Fruit fly (Drosophila melanogaster) whole organism, embryonic: Measurements from ENCODE around the gene CG11920.

Source experiments
- BEAF-32 ChIP-seq: fragments of 200-800 bp; sonication (Bioruptor generic); optimal IDR thresholded peaks from 3 replicates; lab custom pipeline; 2017; ENCODE audit warnings: missing biosample characterization, missing genetic modification characterization, mild to moderate bottlenecking, moderate library complexity, missing genetic modification reagents
- CG10209 ChIP-seq: fragments of 200-800 bp; sonication (Bioruptor generic); optimal IDR thresholded peaks from 3 replicates; lab custom pipeline; 2017; ENCODE audit warnings: missing biosample characterization, mild to moderate bottlenecking, missing genetic modification characterization, missing genetic modification reagents
- CG11560 ChIP-seq: fragments of 200-800 bp; sonication (Bioruptor generic); IDR thresholded peaks from 3 replicates; pipeline ENCODE4 v1.3.6; 2022; ENCODE audit warnings: missing biosample characterization, missing genetic modification characterization
- CG11723 ChIP-seq: fragments of 200-800 bp; sonication (Bioruptor generic); optimal IDR thresholded peaks from 2 replicates; lab custom pipeline; 2017; ENCODE audit warnings: missing biosample characterization, mild to moderate bottlenecking, missing genetic modification characterization
- CG12071 ChIP-seq: fragments of 200-800 bp; sonication (Bioruptor generic); optimal IDR thresholded peaks from 3 replicates; lab custom pipeline; 2018; ENCODE audit warnings: missing biosample characterization, mild to moderate bottlenecking, missing genetic modification characterization
- CG12104 ChIP-seq: fragments of 200-800 bp; sonication (Bioruptor generic); optimal IDR thresholded peaks from 3 replicates; lab custom pipeline; 2016; ENCODE audit warnings: missing biosample characterization, missing genetic modification characterization
- CG12236 ChIP-seq: fragments of 200-800 bp; sonication (Bioruptor generic); optimal IDR thresholded peaks from 2 replicates; lab custom pipeline; 2016; ENCODE audit warnings: missing biosample characterization, missing genetic modification characterization
- CG12391 ChIP-seq: fragments of 200-800 bp; sonication (Bioruptor generic); optimal IDR thresholded peaks from 3 replicates; lab custom pipeline; 2018; ENCODE audit warnings: missing biosample characterization, mild to moderate bottlenecking, missing genetic modification characterization, moderate library complexity
- CG1603 ChIP-seq: fragments of 200-800 bp; sonication (Bioruptor generic); optimal IDR thresholded peaks from 2 replicates; lab custom pipeline; 2019; ENCODE audit warnings: missing biosample characterization, mild to moderate bottlenecking, missing genetic modification characterization, moderate library complexity
- CG16779 ChIP-seq: fragments of 200-800 bp; sonication (Bioruptor generic); IDR thresholded peaks from 2 replicates; pipeline ENCODE4 v1.3.6; 2022; ENCODE audit warnings: missing biosample characterization, missing genetic modification characterization
- CG18262 ChIP-seq: fragments of 200-800 bp; optimal IDR thresholded peaks from 3 replicates; lab custom pipeline; 2019; ENCODE audit warnings: missing biosample characterization, mild to moderate bottlenecking, missing genetic modification characterization, moderate library complexity
- CG1832 ChIP-seq: fragments of 200-800 bp; sonication (Bioruptor generic); optimal IDR thresholded peaks from 2 replicates; lab custom pipeline; 2017; ENCODE audit warnings: missing biosample characterization, mild to moderate bottlenecking, missing genetic modification characterization, inconsistent platforms
- CG18476 ChIP-seq: fragments of 200-800 bp; sonication (Bioruptor generic); optimal IDR thresholded peaks from 2 replicates; lab custom pipeline; 2016; ENCODE audit warnings: missing biosample characterization, mild to moderate bottlenecking, missing genetic modification characterization
- CG18764 ChIP-seq: fragments of 200-800 bp; sonication (Bioruptor generic); optimal IDR thresholded peaks from 3 replicates; lab custom pipeline; 2016; ENCODE audit warnings: missing biosample characterization, missing genetic modification characterization
- CG2202 ChIP-seq: fragments of 200-800 bp; sonication (Bioruptor generic); optimal IDR thresholded peaks from 2 replicates; lab custom pipeline; 2018; ENCODE audit warnings: missing biosample characterization, mild to moderate bottlenecking, missing genetic modification characterization
- CG31388 ChIP-seq: fragments of 200-800 bp; sonication (Bioruptor generic); optimal IDR thresholded peaks from 2 replicates; lab custom pipeline; 2016; ENCODE audit warnings: missing biosample characterization, missing genetic modification characterization
- CG32767 ChIP-seq: fragments of 200-800 bp; sonication (Bioruptor generic); IDR thresholded peaks from 2 replicates; pipeline ENCODE4 v1.3.6; 2022; ENCODE audit warnings: missing biosample characterization, missing genetic modification characterization
- CG3281 ChIP-seq: fragments of 200-800 bp; sonication (Bioruptor generic); optimal IDR thresholded peaks from 3 replicates; lab custom pipeline; 2017; ENCODE audit warnings: missing biosample characterization, mild to moderate bottlenecking, missing genetic modification characterization
- CG33557 ChIP-seq: fragments of 200-800 bp; sonication (Bioruptor generic); optimal IDR thresholded peaks from 2 replicates; lab custom pipeline; 2019; ENCODE audit warnings: missing biosample characterization, mild to moderate bottlenecking, missing genetic modification characterization, moderate library complexity
- CG4707 ChIP-seq: fragments of 200-800 bp; sonication (Bioruptor generic); optimal IDR thresholded peaks from 2 replicates; lab custom pipeline; 2018; ENCODE audit warnings: missing biosample characterization, mild to moderate bottlenecking, missing genetic modification characterization, moderate library complexity
- CG7556 ChIP-seq: fragments of 200-800 bp; sonication (Bioruptor generic); optimal IDR thresholded peaks from 2 replicates; lab custom pipeline; 2017; ENCODE audit warnings: missing biosample characterization, mild to moderate bottlenecking, missing genetic modification characterization
- CG9437 ChIP-seq: fragments of 200-800 bp; sonication (Bioruptor generic); optimal IDR thresholded peaks from 2 replicates; lab custom pipeline; 2018; ENCODE audit warnings: missing biosample characterization, mild to moderate bottlenecking, missing genetic modification characterization
- D19B ChIP-seq: fragments of 200-800 bp; sonication (Bioruptor generic); optimal IDR thresholded peaks from 2 replicates; lab custom pipeline; 2017; ENCODE audit warnings: missing biosample characterization, mild to moderate bottlenecking, missing genetic modification characterization
- Dip3 ChIP-seq: fragments of 200-800 bp; sonication (Bioruptor generic); optimal IDR thresholded peaks from 3 replicates; lab custom pipeline; 2016; ENCODE audit warnings: missing biosample characterization, missing genetic modification characterization
- E2f2 ChIP-seq: fragments of 200-800 bp; sonication (Bioruptor generic); IDR thresholded peaks from 2 replicates; pipeline ENCODE4 v1.3.6; 2022; ENCODE audit warnings: missing biosample characterization, missing genetic modification characterization
- Fer1 ChIP-seq: fragments of 200-800 bp; sonication (Bioruptor generic); optimal IDR thresholded peaks from 2 replicates; lab custom pipeline; 2017; ENCODE audit warnings: missing biosample characterization, mild to moderate bottlenecking, missing genetic modification characterization
- Gug ChIP-seq: fragments of 200-800 bp; sonication (Bioruptor generic); IDR thresholded peaks from 4 replicates; pipeline ENCODE4 v1.3.6; 2022; ENCODE audit warnings: missing biosample characterization, missing genetic modification characterization
- HHEX ChIP-seq: fragments of 200-800 bp; sonication (Bioruptor generic); optimal IDR thresholded peaks from 3 replicates; lab custom pipeline; 2017; ENCODE audit warnings: missing biosample characterization, mild to moderate bottlenecking, missing genetic modification characterization, missing genetic modification reagents
- HLH4C ChIP-seq: fragments of 200-800 bp; sonication (Bioruptor generic); IDR thresholded peaks from 3 replicates; pipeline ENCODE4 v1.3.6; 2022; ENCODE audit warnings: missing biosample characterization, missing genetic modification characterization; ENCODE audit not compliant: partially characterized antibody
- Hmr ChIP-seq: fragments of 200-800 bp; sonication (Bioruptor generic); optimal IDR thresholded peaks from 3 replicates; lab custom pipeline; 2017; ENCODE audit warnings: mild to moderate bottlenecking, missing biosample characterization, missing genetic modification reagents, missing genetic modification characterization
- Hmx ChIP-seq: fragments of 200-800 bp; sonication (Bioruptor generic); optimal IDR thresholded peaks from 2 replicates; lab custom pipeline; 2016; ENCODE audit warnings: missing biosample characterization, missing genetic modification characterization
- NC2α ChIP-seq: fragments of 200-800 bp; sonication (Bioruptor generic); optimal IDR thresholded peaks from 2 replicates; lab custom pipeline; 2016; ENCODE audit warnings: missing biosample characterization, missing genetic modification characterization
- Oaz ChIP-seq: fragments of 200-800 bp; sonication (Bioruptor generic); IDR thresholded peaks from 2 replicates; pipeline ENCODE4 v1.3.6; 2022; ENCODE audit warnings: missing biosample characterization, missing genetic modification characterization
- Poxn ChIP-seq: fragments of 200-800 bp; sonication (Bioruptor generic); IDR thresholded peaks from 2 replicates; pipeline ENCODE4 v1.3.6; 2022; ENCODE audit warnings: missing biosample characterization, missing genetic modification characterization
- Rx ChIP-seq: fragments of 200-800 bp; sonication (Bioruptor generic); IDR thresholded peaks from 2 replicates; pipeline ENCODE4 v1.3.6; 2022; ENCODE audit warnings: missing biosample characterization, missing genetic modification characterization
- Side ChIP-seq: fragments of 200-800 bp; sonication (Bioruptor generic); optimal IDR thresholded peaks from 2 replicates; lab custom pipeline; 2016; ENCODE audit warnings: missing biosample characterization, missing genetic modification characterization
- ato ChIP-seq: fragments of 200-800 bp; sonication (Bioruptor generic); IDR thresholded peaks from 2 replicates; pipeline ENCODE4 v1.3.6; 2022; ENCODE audit warnings: missing biosample characterization, missing genetic modification characterization; ENCODE audit not compliant: partially characterized antibody
- bab2 ChIP-seq: fragments of 200-800 bp; sonication (Bioruptor generic); optimal IDR thresholded peaks from 2 replicates; lab custom pipeline; 2016; ENCODE audit warnings: missing biosample characterization, missing genetic modification characterization
- bcd ChIP-seq: fragments of 200-800 bp; sonication (Bioruptor generic); optimal IDR thresholded peaks from 2 replicates; lab custom pipeline; 2017; ENCODE audit warnings: missing biosample characterization, mild to moderate bottlenecking, missing genetic modification characterization
- cas ChIP-seq: fragments of 200-800 bp; sonication (Bioruptor generic); IDR thresholded peaks from 2 replicates; pipeline ENCODE4 v1.3.6; 2022; ENCODE audit warnings: missing biosample characterization, missing genetic modification characterization
- cato ChIP-seq: fragments of 200-800 bp; sonication (Bioruptor generic); optimal IDR thresholded peaks from 2 replicates; lab custom pipeline; 2016; ENCODE audit warnings: missing biosample characterization, missing genetic modification characterization, borderline replicate concordance
- fd96Cb ChIP-seq: fragments of 200-800 bp; sonication (Bioruptor generic); optimal IDR thresholded peaks from 2 replicates; lab custom pipeline; 2018; ENCODE audit warnings: missing biosample characterization, mild to moderate bottlenecking, missing genetic modification characterization, moderate library complexity
- hbn ChIP-seq: fragments of 200-800 bp; sonication (Bioruptor generic); IDR thresholded peaks from 2 replicates; pipeline ENCODE4 v1.3.6; 2022; ENCODE audit warnings: missing biosample characterization, missing genetic modification characterization; ENCODE audit not compliant: partially characterized antibody
- her ChIP-seq: fragments of 200-800 bp; sonication (Bioruptor generic); optimal IDR thresholded peaks from 2 replicates; lab custom pipeline; 2016; ENCODE audit warnings: missing biosample characterization, missing genetic modification characterization
- insv ChIP-seq, 2 experiments: fragments of 200-800 bp; sonication (Bioruptor generic); optimal IDR thresholded peaks; 3 replicates each; lab custom pipeline; 2016 to 2018; ENCODE audit warnings: missing biosample characterization in 2 of 2, missing genetic modification characterization in 2 of 2
- jigr1 ChIP-seq: fragments of 200-800 bp; sonication (Bioruptor generic); IDR thresholded peaks from 3 replicates; pipeline ENCODE4 v1.3.6; 2022; ENCODE audit warnings: missing biosample characterization, missing genetic modification characterization
- sr ChIP-seq: fragments of 200-800 bp; sonication (Bioruptor generic); IDR thresholded peaks from 3 replicates; pipeline ENCODE4 v1.3.6; 2022; ENCODE audit warnings: missing biosample characterization, missing genetic modification characterization
- trem ChIP-seq: fragments of 200-800 bp; optimal IDR thresholded peaks from 3 replicates; lab custom pipeline; 2019; ENCODE audit warnings: missing biosample characterization, mild to moderate bottlenecking, missing genetic modification characterization, moderate library complexity
- tup ChIP-seq: fragments of 200-800 bp; sonication (Bioruptor generic); optimal IDR thresholded peaks from 2 replicates; lab custom pipeline; 2016; ENCODE audit warnings: missing biosample characterization, mild to moderate bottlenecking, missing genetic modification characterization, moderate library complexity
- vfl ChIP-seq: fragments of 200-800 bp; sonication (Bioruptor generic); optimal IDR thresholded peaks from 2 replicates; lab custom pipeline; 2016; ENCODE audit warnings: missing biosample characterization, missing genetic modification characterization

Gene CG11920

dm6 chr3R:25054451-25055188 lies 20.1 kb upstream of the CG11920 start, which contains the start of gene CG31109 (continued):
- TF ChIP-seq tup (GFP tag; lab: Kevin White, UChicago), result no peak
- no peak for TF ChIP-seq fd96Cb (tag; lab: Kevin White, UChicago)
- peak; percentile 46 for TF ChIP-seq CG12391 (tag; lab: Kevin White, UChicago)
- no peak for TF ChIP-seq CG3281 (GFP tag; lab: Kevin White, UChicago)
- TF ChIP-seq Dip3 (GFP tag; lab: Kevin White, UChicago), result no peak
- no peak for TF ChIP-seq D19B
- TF ChIP-seq vfl (GFP tag; lab: Kevin White, UChicago), result no peak
- TF ChIP-seq Hmr (GFP tag; lab: Kevin White, UChicago), result peak; percentile 19
- 0 out of 2 replicates have a peak, but pooled peaks have one; percentile 23 for TF ChIP-seq CG32767 (GFP tag; lab: Robert Waterston, UW)
- no peak for TF ChIP-seq CG18476 (GFP tag; lab: Kevin White, UChicago)
- TF ChIP-seq bab2 (GFP tag; lab: Kevin White, UChicago), result no peak
- TF ChIP-seq CG12071 (GFP tag; lab: Kevin White, UChicago), result no peak
- TF ChIP-seq HLH4C, result peak; percentile 40; the same call in 1 of the 3 replicates
- TF ChIP-seq Side (GFP tag; lab: Kevin White, UChicago), result no peak
- TF ChIP-seq cato (GFP tag; lab: Kevin White, UChicago), result no peak
- TF ChIP-seq CG11560 (tag; lab: Robert Waterston, UW), result no peak
- no peak for TF ChIP-seq CG12104 (GFP tag; lab: Kevin White, UChicago)
- no peak for TF ChIP-seq CG10209 (GFP tag; lab: Kevin White, UChicago)
- peak; percentile 91 for TF ChIP-seq CG1603
- TF ChIP-seq CG31388 (GFP tag; lab: Kevin White, UChicago), result no peak
- TF ChIP-seq Fer1, result peak; percentile 7
- no peak for TF ChIP-seq CG11723
- TF ChIP-seq CG12236 (GFP tag; lab: Kevin White, UChicago), result no peak
- no peak for TF ChIP-seq sr (GFP tag; lab: Robert Waterston, UW)
- TF ChIP-seq CG9437 (GFP tag; lab: Kevin White, UChicago), result no peak
- TF ChIP-seq Gug (GFP tag; lab: Robert Waterston, UW), result no peak
- TF ChIP-seq trem (tag; lab: Kevin White, UChicago), result peak; percentile 80
- TF ChIP-seq Hmx (GFP tag; lab: Kevin White, UChicago), result no peak
- no peak for TF ChIP-seq CG16779
- no peak for TF ChIP-seq Poxn
- peak; percentile 39; the same call in 1 of the 2 replicates for TF ChIP-seq hbn (GFP tag; lab: Robert Waterston, UW)
- no peak for TF ChIP-seq Oaz (GFP tag; lab: Robert Waterston, UW)
- TF ChIP-seq CG2202 (tag; lab: Kevin White, UChicago), result no peak
- TF ChIP-seq cas (GFP tag; lab: Robert Waterston, UW), result no peak
- TF ChIP-seq jigr1 (GFP tag; lab: Robert Waterston, UW), result no peak
- TF ChIP-seq BEAF-32 (GFP tag; lab: Kevin White, UChicago), result peak; percentile 71
- TF ChIP-seq CG18764 (GFP tag; lab: Kevin White, UChicago), result no peak
- no peak for TF ChIP-seq bcd (GFP tag; lab: Kevin White, UChicago)
- no peak for TF ChIP-seq Rx
- peak; percentile 33 for TF ChIP-seq CG18262 (tag; lab: Kevin White, UChicago)
- no peak for TF ChIP-seq CG1832 (GFP tag; lab: Kevin White, UChicago)
- no peak for TF ChIP-seq ato
- TF ChIP-seq her (GFP tag; lab: Kevin White, UChicago), result no peak
- peak; percentile 82 for TF ChIP-seq E2f2 (GFP tag; lab: Robert Waterston, UW)
- no peak for TF ChIP-seq CG4707 (GFP tag; lab: Kevin White, UChicago)
- TF ChIP-seq insv (GFP tag; optimal IDR thresholded peaks at IDR 0.05; lab: Kevin White, UChicago), result no peak
- TF ChIP-seq CG33557 (GFP tag; lab: Kevin White, UChicago), result no peak
- TF ChIP-seq NC2α, result no peak
- no peak for TF ChIP-seq CG7556 (GFP tag; lab: Kevin White, UChicago)
- no peak for TF ChIP-seq HHEX (GFP tag; lab: Kevin White, UChicago)
